Fruit fly (Drosophila melanogaster) whole organism, embryonic: Measurements from ENCODE around the gene Tbc1d22.

Experiments used
- BtbVII ChIP-seq: fragments of 200-800 bp; sonication (Bioruptor generic); optimal IDR thresholded peaks from 3 replicates; lab custom pipeline; 2017; ENCODE audit warnings: missing biosample characterization, mild to moderate bottlenecking, missing genetic modification characterization
- C15 ChIP-seq: fragments of 200-800 bp; sonication (Bioruptor generic); IDR thresholded peaks from 3 replicates; pipeline ENCODE4 v1.3.6; 2022; ENCODE audit warnings: missing biosample characterization, missing genetic modification characterization
- CG10321 ChIP-seq: fragments of 200-800 bp; sonication (Bioruptor generic); IDR thresholded peaks from 2 replicates; pipeline ENCODE4 v1.3.6; 2022; ENCODE audit warnings: missing biosample characterization, missing genetic modification characterization
- CG10462 ChIP-seq: fragments of 200-800 bp; sonication (Bioruptor generic); optimal IDR thresholded peaks from 2 replicates; lab custom pipeline; 2016; ENCODE audit warnings: missing biosample characterization, missing genetic modification characterization
- CG12071 ChIP-seq: fragments of 200-800 bp; sonication (Bioruptor generic); optimal IDR thresholded peaks from 3 replicates; lab custom pipeline; 2018; ENCODE audit warnings: missing biosample characterization, mild to moderate bottlenecking, missing genetic modification characterization
- CG12769 ChIP-seq: fragments of 200-800 bp; sonication (Bioruptor generic); optimal IDR thresholded peaks from 2 replicates; lab custom pipeline; 2019; ENCODE audit warnings: missing biosample characterization, mild to moderate bottlenecking, missing genetic modification characterization, moderate library complexity
- CG13287 ChIP-seq: fragments of 200-800 bp; sonication (Bioruptor generic); IDR thresholded peaks from 2 replicates; pipeline ENCODE4 v1.3.6; 2022; ENCODE audit warnings: missing biosample characterization, missing genetic modification characterization; ENCODE audit not compliant: partially characterized antibody
- CG14667 ChIP-seq: fragments of 200-800 bp; sonication (Bioruptor generic); IDR thresholded peaks from 2 replicates; pipeline ENCODE4 v1.3.6; 2022; ENCODE audit warnings: missing biosample characterization, missing genetic modification characterization
- CG1529 ChIP-seq: fragments of 200-800 bp; sonication (Bioruptor generic); optimal IDR thresholded peaks from 3 replicates; lab custom pipeline; 2018; ENCODE audit warnings: missing biosample characterization, missing genetic modification characterization
- CG17186 ChIP-seq: fragments of 200-800 bp; sonication (Bioruptor generic); optimal IDR thresholded peaks from 3 replicates; lab custom pipeline; 2017; ENCODE audit warnings: missing biosample characterization, missing genetic modification reagents, missing genetic modification characterization
- CG17829 ChIP-seq: fragments of 200-800 bp; optimal IDR thresholded peaks from 2 replicates; lab custom pipeline; 2019; ENCODE audit warnings: missing biosample characterization, mild to moderate bottlenecking, missing genetic modification characterization, moderate library complexity
- CG18599 ChIP-seq: fragments of 200-800 bp; sonication (Bioruptor generic); optimal IDR thresholded peaks from 3 replicates; lab custom pipeline; 2017; ENCODE audit warnings: missing biosample characterization, missing genetic modification characterization, mild to moderate bottlenecking, moderate library complexity, missing genetic modification reagents
- CG18764 ChIP-seq: fragments of 200-800 bp; sonication (Bioruptor generic); optimal IDR thresholded peaks from 3 replicates; lab custom pipeline; 2016; ENCODE audit warnings: missing biosample characterization, missing genetic modification characterization
- CG2129 ChIP-seq: fragments of 200-800 bp; sonication (Bioruptor generic); IDR thresholded peaks from 2 replicates; pipeline ENCODE4 v1.3.6; 2022; ENCODE audit warnings: missing biosample characterization, missing genetic modification characterization; ENCODE audit not compliant: partially characterized antibody
- CG2875 ChIP-seq: fragments of 200-800 bp; sonication (Bioruptor generic); optimal IDR thresholded peaks from 2 replicates; lab custom pipeline; 2017; ENCODE audit warnings: missing biosample characterization, mild to moderate bottlenecking, missing genetic modification characterization, missing genetic modification reagents
- CG2889 ChIP-seq: fragments of 200-800 bp; sonication (Bioruptor generic); IDR thresholded peaks from 3 replicates; pipeline ENCODE4 v1.3.6; 2022; ENCODE audit warnings: missing biosample characterization, missing genetic modification characterization
- CG3726 ChIP-seq: fragments of 200-800 bp; sonication (Bioruptor generic); IDR thresholded peaks from 3 replicates; pipeline ENCODE4, ENCODE4 v1.3.6; 2022; ENCODE audit warnings: missing biosample characterization, missing genetic modification characterization
- CG42726 ChIP-seq: fragments of 200-800 bp; sonication (Bioruptor generic); IDR thresholded peaks from 2 replicates; pipeline ENCODE4 v1.3.6; 2022; ENCODE audit warnings: missing biosample characterization, missing genetic modification characterization; ENCODE audit not compliant: partially characterized antibody
- CG6791 ChIP-seq: fragments of 200-800 bp; sonication (Bioruptor generic); IDR thresholded peaks from 3 replicates; pipeline ENCODE4 v1.3.6; 2022; ENCODE audit warnings: missing biosample characterization, missing genetic modification characterization; ENCODE audit not compliant: partially characterized antibody
- CG7987 ChIP-seq: fragments of 200-800 bp; sonication (Bioruptor generic); optimal IDR thresholded peaks from 2 replicates; lab custom pipeline; 2018; ENCODE audit warnings: missing biosample characterization, mild to moderate bottlenecking, missing genetic modification characterization, moderate library complexity
- CG8388 ChIP-seq: fragments of 200-800 bp; sonication (Bioruptor generic); optimal IDR thresholded peaks from 2 replicates; lab custom pipeline; 2019; ENCODE audit warnings: missing biosample characterization, mild to moderate bottlenecking, missing genetic modification characterization, moderate library complexity
- CG9876 ChIP-seq: fragments of 200-800 bp; sonication (Bioruptor generic); optimal IDR thresholded peaks from 2 replicates; lab custom pipeline; 2016; ENCODE audit warnings: missing biosample characterization, missing genetic modification characterization
- Elba2 ChIP-seq: fragments of 200-800 bp; sonication (Bioruptor generic); optimal IDR thresholded peaks from 3 replicates; lab custom pipeline; 2016; ENCODE audit warnings: missing biosample characterization, missing genetic modification characterization
- HLH54F ChIP-seq: fragments of 200-800 bp; sonication (Bioruptor generic); optimal IDR thresholded peaks from 3 replicates; lab custom pipeline; 2016; ENCODE audit warnings: missing biosample characterization, missing genetic modification characterization
- Sin3A ChIP-seq: fragments of >200 bp; optimal IDR thresholded peaks from 2 replicates; lab custom pipeline; 2018
- Sox102F ChIP-seq: fragments of 200-800 bp; sonication (Bioruptor generic); optimal IDR thresholded peaks from 2 replicates; lab custom pipeline; 2018; ENCODE audit warnings: missing biosample characterization, mild to moderate bottlenecking, missing genetic modification characterization, moderate library complexity
- Ssrp ChIP-seq: fragments of 200-800 bp; sonication (Bioruptor generic); optimal IDR thresholded peaks from 2 replicates; lab custom pipeline; 2018; ENCODE audit warnings: missing biosample characterization, mild to moderate bottlenecking, missing genetic modification characterization, moderate library complexity
- TFAM ChIP-seq: fragments of 200-800 bp; sonication (Bioruptor generic); optimal IDR thresholded peaks from 2 replicates; lab custom pipeline; 2017; ENCODE audit warnings: missing biosample characterization, missing genetic modification characterization, inconsistent platforms
- ac ChIP-seq: fragments of 200-800 bp; sonication (Bioruptor generic); optimal IDR thresholded peaks from 3 replicates; lab custom pipeline; 2017; ENCODE audit warnings: missing biosample characterization, mild to moderate bottlenecking, missing genetic modification characterization
- dan ChIP-seq: fragments of 200-800 bp; sonication (Bioruptor generic); IDR thresholded peaks from 2 replicates; pipeline ENCODE4 v1.3.6; 2022; ENCODE audit warnings: missing biosample characterization, missing genetic modification characterization
- dimm ChIP-seq: fragments of 200-800 bp; sonication (Bioruptor generic); IDR thresholded peaks from 2 replicates; pipeline ENCODE4 v1.3.6; 2022; ENCODE audit warnings: missing biosample characterization, missing genetic modification characterization
- en ChIP-seq: fragments of 200-800 bp; sonication (Bioruptor generic); optimal IDR thresholded peaks from 2 replicates; lab custom pipeline; 2016; ENCODE audit warnings: missing biosample characterization, missing genetic modification characterization
- fd3F ChIP-seq: fragments of 200-800 bp; sonication (Bioruptor generic); optimal IDR thresholded peaks from 2 replicates; lab custom pipeline; 2018; ENCODE audit warnings: missing biosample characterization, mild to moderate bottlenecking, missing genetic modification characterization, moderate library complexity
- fd96Cb ChIP-seq: fragments of 200-800 bp; sonication (Bioruptor generic); optimal IDR thresholded peaks from 2 replicates; lab custom pipeline; 2018; ENCODE audit warnings: missing biosample characterization, mild to moderate bottlenecking, missing genetic modification characterization, moderate library complexity
- gsb-n ChIP-seq: fragments of 200-800 bp; sonication (Bioruptor generic); optimal IDR thresholded peaks from 3 replicates; lab custom pipeline; 2018; ENCODE audit warnings: missing biosample characterization, mild to moderate bottlenecking, missing genetic modification characterization
- hbn ChIP-seq: fragments of 200-800 bp; sonication (Bioruptor generic); IDR thresholded peaks from 2 replicates; pipeline ENCODE4 v1.3.6; 2022; ENCODE audit warnings: missing biosample characterization, missing genetic modification characterization; ENCODE audit not compliant: partially characterized antibody
- kah ChIP-seq: fragments of 200-800 bp; sonication (Bioruptor generic); optimal IDR thresholded peaks from 2 replicates; lab custom pipeline; 2018; ENCODE audit warnings: missing biosample characterization, mild to moderate bottlenecking, missing genetic modification characterization
- kay ChIP-seq: fragments of 200-800 bp; sonication (Bioruptor generic); optimal IDR thresholded peaks from 2 replicates; lab custom pipeline; 2016; ENCODE audit warnings: missing biosample characterization, missing genetic modification characterization
- kni ChIP-seq: fragments of 200-800 bp; sonication (Bioruptor generic); optimal IDR thresholded peaks from 3 replicates; lab custom pipeline; 2017; ENCODE audit warnings: mild to moderate bottlenecking, missing biosample characterization, missing genetic modification reagents, missing genetic modification characterization
- nerfin-2 ChIP-seq: fragments of 200-800 bp; sonication (Bioruptor generic); IDR thresholded peaks from 2 replicates; pipeline ENCODE4 v1.3.6; 2022; ENCODE audit warnings: missing biosample characterization, missing genetic modification characterization; ENCODE audit not compliant: partially characterized antibody
- p53 ChIP-seq: fragments of 200-800 bp; sonication (Bioruptor generic); optimal IDR thresholded peaks from 2 replicates; lab custom pipeline; 2016; ENCODE audit warnings: missing biosample characterization, missing genetic modification characterization
- prd ChIP-seq, 3 experiments: fragments of >200 bp in 2 of 3; fragments of 200-800 bp in 1 of 3; sonication (Bioruptor generic) in 1 of 3; optimal IDR thresholded peaks in 2 of 3; IDR thresholded peaks in 1 of 3; 2 replicates in 2 of 3; 3 replicates in 1 of 3; pipeline versions ENCODE4 v1.3.6 to Lab custom; 2017 to 2022; ENCODE audit warnings: missing biosample characterization in 1 of 3, missing genetic modification characterization in 1 of 3
- pum ChIP-seq: fragments of 200-800 bp; sonication (Bioruptor generic); optimal IDR thresholded peaks from 2 replicates; lab custom pipeline; 2016; ENCODE audit warnings: missing biosample characterization, missing genetic modification characterization
- sc ChIP-seq, 3 experiments: fragments of >200 bp in 2 of 3; fragments of 200-800 bp in 1 of 3; sonication (Bioruptor generic) in 1 of 3; optimal IDR thresholded peaks; 2 replicates in 2 of 3; 3 replicates in 1 of 3; lab custom pipeline; 2017; ENCODE audit warnings: mild to moderate bottlenecking in 1 of 3, missing biosample characterization in 1 of 3, missing genetic modification characterization in 1 of 3, missing genetic modification reagents in 1 of 3
- tio ChIP-seq: fragments of 200-800 bp; sonication (Bioruptor generic); optimal IDR thresholded peaks from 2 replicates; lab custom pipeline; 2017; ENCODE audit warnings: missing biosample characterization, missing genetic modification characterization, inconsistent platforms
- tll ChIP-seq, 2 experiments: fragments of 200-800 bp in 1 of 2; fragments of >200 bp in 1 of 2; sonication (Bioruptor generic) in 1 of 2; optimal IDR thresholded peaks; 2 replicates each; lab custom pipeline; 2017 to 2019; ENCODE audit warnings: missing biosample characterization in 2 of 2, missing genetic modification characterization in 2 of 2, mild to moderate bottlenecking in 1 of 2, moderate library complexity in 1 of 2
- tup ChIP-seq: fragments of 200-800 bp; sonication (Bioruptor generic); optimal IDR thresholded peaks from 2 replicates; lab custom pipeline; 2016; ENCODE audit warnings: missing biosample characterization, mild to moderate bottlenecking, missing genetic modification characterization, moderate library complexity

Tbc1d22 gene

DNA sequence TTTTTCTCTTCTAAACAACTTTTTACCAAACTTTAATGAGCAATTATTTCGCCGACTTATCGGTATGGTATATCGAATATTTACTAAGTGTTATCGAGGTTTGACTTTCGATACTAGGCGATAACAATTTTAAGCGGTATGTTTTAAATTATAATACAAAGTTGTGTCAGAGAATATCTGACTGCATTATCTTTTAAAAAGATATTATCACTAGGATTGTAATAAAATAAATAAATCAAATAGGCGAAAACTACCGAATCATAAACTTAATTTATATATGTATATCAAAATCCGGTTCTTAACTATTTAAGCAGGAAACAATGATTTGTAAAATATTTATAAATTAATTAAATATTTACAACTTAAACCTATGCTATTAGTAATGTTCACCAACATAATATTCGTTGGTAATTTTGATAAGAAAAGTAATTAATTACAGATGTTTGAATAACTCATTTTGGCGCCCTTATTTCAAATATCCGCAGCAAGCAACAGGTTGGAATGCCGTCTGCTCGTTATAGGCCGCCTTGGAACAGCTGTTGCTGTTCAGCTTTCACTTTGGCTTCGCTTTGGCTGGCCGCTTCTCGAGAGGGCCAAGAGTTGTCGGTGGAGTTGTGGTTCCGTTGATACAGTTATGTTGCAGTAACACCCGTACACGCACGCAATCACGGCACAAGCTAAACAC is 6.0 kb downstream of the Tbc1d22 start, which contains the start of the genes Sec15 and rtet (continued):
- TF ChIP-seq fd96Cb = peak; percentile 49
- no peak for TF ChIP-seq CG7987 (GFP tag; lab: Kevin White, UChicago)
- TF ChIP-seq HLH54F (GFP tag; lab: Kevin White, UChicago) = peak; percentile 40
- TF ChIP-seq CG10321 (GFP tag; lab: Robert Waterston, UW) = no peak
- no peak for TF ChIP-seq sc (optimal IDR thresholded peaks at IDR 0.05; lab: Kevin White, UChicago)
- TF ChIP-seq sc (GFP tag; optimal IDR thresholded peaks at IDR 0.05; lab: Kevin White, UChicago) = peak; percentile 5
- no peak for TF ChIP-seq pum
- TF ChIP-seq CG17829 (tag; lab: Kevin White, UChicago) = peak; percentile 67
- TF ChIP-seq kah (GFP tag; lab: Kevin White, UChicago) = peak; percentile 98
- peak; percentile 78 for TF ChIP-seq CG18764
- no peak for TF ChIP-seq CG2129
- TF ChIP-seq p53 (GFP tag; lab: Kevin White, UChicago) = no peak
- TF ChIP-seq en = no peak
- TF ChIP-seq fd3F (GFP tag; lab: Kevin White, UChicago) = no peak
- no peak for TF ChIP-seq CG17186 (GFP tag; lab: Kevin White, UChicago)
- no peak for TF ChIP-seq CG2875 (GFP tag; lab: Kevin White, UChicago)
- peak; percentile 48; the same call in 1 of the 3 replicates for TF ChIP-seq CG6791
- TF ChIP-seq CG42726 (GFP tag; lab: Robert Waterston, UW) = no peak
- TF ChIP-seq CG18599 (GFP tag; lab: Kevin White, UChicago) = peak; percentile 70
- no peak for TF ChIP-seq tio
- TF ChIP-seq CG12769 (tag; lab: Kevin White, UChicago) = no peak
- TF ChIP-seq Sin3A = no peak
- no peak for TF ChIP-seq dan (GFP tag; lab: Robert Waterston, UW)
- TF ChIP-seq kni (GFP tag; lab: Kevin White, UChicago) = peak; percentile 10
- TF ChIP-seq CG1529 (GFP tag; lab: Kevin White, UChicago) = no peak
- TF ChIP-seq CG12071 (GFP tag; lab: Kevin White, UChicago) = no peak
- peak; percentile 78 for TF ChIP-seq Sox102F (GFP tag; lab: Kevin White, UChicago)
- TF ChIP-seq prd (optimal IDR thresholded peaks at IDR 0.05; lab: Kevin White, UChicago) = no peak
- TF ChIP-seq prd (GFP tag; IDR thresholded peaks at IDR 0.05; lab: Robert Waterston, UW) = peak; percentile 47; the same call in 2 of the 3 replicates
- no peak for TF ChIP-seq kay (GFP tag; lab: Kevin White, UChicago)
- TF ChIP-seq BtbVII (GFP tag; lab: Kevin White, UChicago) = peak; percentile 9
- TF ChIP-seq gsb-n = no peak
- TF ChIP-seq CG3726 (GFP tag; lab: Robert Waterston, UW) = no peak
- TF ChIP-seq CG13287 = peak; percentile 77
- TF ChIP-seq Ssrp (tag; lab: Kevin White, UChicago) = peak; percentile 72
- no peak for TF ChIP-seq tll (GFP tag; optimal IDR thresholded peaks at IDR 0.05; lab: Kevin White, UChicago)
- TF ChIP-seq nerfin-2 (GFP tag; lab: Robert Waterston, UW) = peak; percentile 66
- TF ChIP-seq tup (GFP tag; lab: Kevin White, UChicago) = no peak
- no peak for TF ChIP-seq TFAM (GFP tag; lab: Kevin White, UChicago)
- 0 out of 2 replicates have a peak, but pooled peaks have one; percentile 26 for TF ChIP-seq hbn (GFP tag; lab: Robert Waterston, UW)
- peak; percentile 42; the same call in 1 of the 3 replicates for TF ChIP-seq CG2889 (GFP tag; lab: Robert Waterston, UW)
- TF ChIP-seq C15 (GFP tag; lab: Robert Waterston, UW) = no peak
- TF ChIP-seq dimm = no peak
- TF ChIP-seq ac (GFP tag; lab: Kevin White, UChicago) = no peak
- TF ChIP-seq CG14667 (GFP tag; lab: Robert Waterston, UW) = no peak
- peak; percentile 21 for TF ChIP-seq CG9876 (GFP tag; lab: Kevin White, UChicago)
- no peak for TF ChIP-seq Elba2
- TF ChIP-seq CG10462 = no peak
- no peak for TF ChIP-seq CG8388 (GFP tag; lab: Kevin White, UChicago)
